Fruit fly (Drosophila melanogaster) S2 (cell line): ENCODE results near the gene CG43230.

ENCODE experiments used
- CG8478 ChIP-seq: fragments of >200 bp; optimal IDR thresholded peaks from 2 replicates; lab custom pipeline; 2018
- CTCF ChIP-seq, 2 experiments: fragments of >200 bp; optimal IDR thresholded peaks; 2 replicates each; lab custom pipeline; 2018

Gene CG43230

dm6 chr2L:15214922-15215321, at the start of gene CG43230:
Gene CG43230, plus strand, starts transcription at chr2L:15215222.
- no peak for TF ChIP-seq CTCF (optimal IDR thresholded peaks at IDR 0.05; lab: Kevin White, UChicago)
- TF ChIP-seq CG8478 = no peak

- TF ChIP-seq CTCF (optimal IDR thresholded peaks at IDR 0.05; lab: Kevin White, UChicago) = no peak
- no peak for TF ChIP-seq CG8478
Observed at dm6 chr2L:15178044-15178443, 37.0 kb upstream of the CG43230 start.

dm6 chr2L:15179028-15179427, 36.0 kb upstream of the CG43230 start:
- TF ChIP-seq CTCF (optimal IDR thresholded peaks at IDR 0.05; lab: Kevin White, UChicago) (no peak), CG8478 (no peak)

dm6 chr2L:15200409-15200808, 14.6 kb upstream of the CG43230 start, which contains the start of gene CG4168:
Gene CG4168, minus strand, starts transcription at chr2L:15200459.
- TF ChIP-seq CTCF (optimal IDR thresholded peaks at IDR 0.05; lab: Kevin White, UChicago) = no peak
- TF ChIP-seq CG8478 = no peak

DNA sequence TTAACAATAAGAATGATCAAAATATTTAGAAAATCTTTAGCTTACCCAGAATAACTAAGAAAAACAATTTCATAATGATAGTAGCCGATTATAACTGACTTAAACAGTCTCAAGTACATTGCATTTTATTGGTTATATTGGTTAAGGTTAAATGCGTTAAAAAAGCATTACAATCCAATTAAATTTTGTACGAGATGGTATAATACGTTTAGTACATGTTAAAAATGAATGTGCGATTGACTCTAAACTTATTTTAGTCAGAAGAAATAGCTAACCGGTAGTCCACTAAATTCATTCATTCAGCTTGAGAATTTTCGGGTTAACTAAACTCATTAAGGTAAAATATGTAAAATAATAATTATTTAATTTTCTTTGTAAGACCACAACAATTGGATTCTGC, 13.0 kb upstream of the CG43230 start, which contains the start of gene Sfp35C:
TSS of gene Sfp35C (minus strand) at position 101 of the 400 bp plus-strand sequence.
- TF ChIP-seq CG8478 (no peak), CTCF (optimal IDR thresholded peaks at IDR 0.05; lab: Kevin White, UChicago) (no peak)

DNA sequence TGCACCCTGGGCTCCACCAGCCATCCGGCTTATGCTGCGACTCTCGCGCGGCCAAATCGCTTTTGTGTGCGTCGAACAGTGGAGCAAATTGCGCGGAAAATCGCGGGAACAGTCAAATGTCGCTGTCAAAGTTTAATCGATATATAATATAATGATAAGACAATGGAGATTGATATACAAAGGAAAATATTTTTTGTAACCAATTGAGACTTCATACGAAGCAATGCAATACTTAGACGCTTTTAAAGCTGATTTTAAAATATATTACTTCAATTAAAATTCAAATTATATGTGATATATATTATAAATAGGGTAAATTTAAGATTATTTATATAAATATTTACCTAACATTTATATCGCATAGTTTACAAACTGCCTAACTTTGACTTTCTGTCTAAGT, 3.5 kb upstream of the CG43230 start:
- TF ChIP-seq CG8478 (no peak), CTCF (optimal IDR thresholded peaks at IDR 0.05; lab: Kevin White, UChicago) (no peak)

dm6 chr2L:15243413-15243812, 28.4 kb downstream of the CG43230 start:
- TF ChIP-seq CG8478 (no peak), CTCF (optimal IDR thresholded peaks at IDR 0.05; lab: Kevin White, UChicago) (no peak)

DNA sequence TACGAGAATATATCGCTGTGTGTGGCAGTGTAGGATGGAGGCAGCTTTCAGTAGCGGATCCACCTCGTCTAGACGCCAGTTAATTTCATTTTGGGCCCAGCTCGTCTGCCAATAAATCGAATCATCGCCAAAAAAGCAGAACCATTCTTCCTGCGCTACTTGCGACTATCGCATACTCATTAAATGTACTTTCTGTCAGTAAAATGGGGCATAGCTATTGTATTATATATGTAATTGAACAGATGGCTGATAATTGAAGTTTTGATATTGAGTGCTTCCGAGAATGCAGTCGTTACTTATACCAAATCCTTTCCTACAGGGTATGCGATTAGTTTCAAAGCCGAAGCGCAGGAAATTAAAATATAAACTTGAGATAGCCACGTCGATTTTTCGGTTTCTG, 29.7 kb downstream of the CG43230 start:
- TF ChIP-seq CTCF (optimal IDR thresholded peaks at IDR 0.05; lab: Kevin White, UChicago) = no peak
- TF ChIP-seq CG8478 = no peak

DNA sequence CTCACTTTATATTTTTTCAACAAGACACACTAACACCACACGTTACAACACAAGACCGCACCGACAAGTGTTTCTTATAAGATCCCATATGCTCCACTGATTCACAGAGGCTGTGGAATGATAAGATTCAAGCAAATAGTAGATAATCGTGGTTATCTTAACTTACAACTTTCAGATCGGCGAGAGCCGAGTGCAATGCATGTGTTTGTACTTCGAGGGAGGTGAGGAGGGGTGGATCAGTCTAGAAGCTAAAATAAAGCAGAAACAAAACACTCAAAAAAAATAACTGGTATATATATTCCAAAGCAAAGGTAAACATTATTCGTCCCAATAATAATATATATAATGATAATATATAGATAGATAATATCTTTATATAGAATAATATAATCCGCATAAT, 32.6 kb downstream of the CG43230 start, which contains the start of gene ZnT35C:
TSS of gene ZnT35C (minus strand) at position 101 of the 400 bp plus-strand sequence.
- TF ChIP-seq CTCF (optimal IDR thresholded peaks at IDR 0.05; lab: Kevin White, UChicago) (no peak), CG8478 (no peak)

dm6 chr2L:15248163-15249005, 33.4 kb downstream of the CG43230 start, which contains the start of gene dao:
Gene dao, plus strand, starts transcription at chr2L:15248879.
- TF ChIP-seq CTCF (optimal IDR thresholded peaks at IDR 0.05; lab: Kevin White, UChicago) = no peak
- TF ChIP-seq CG8478 = no peak

dm6 chr2L:15249006-15249513, 34.0 kb downstream of the CG43230 start:
- TF ChIP-seq CG8478 = no peak
- no peak for TF ChIP-seq CTCF (optimal IDR thresholded peaks at IDR 0.05; lab: Kevin White, UChicago)

dm6 chr2L:15249682-15250081, 34.7 kb downstream of the CG43230 start:
- no peak for TF ChIP-seq CG8478
- TF ChIP-seq CTCF (optimal IDR thresholded peaks at IDR 0.05; lab: Kevin White, UChicago) = no peak

DNA sequence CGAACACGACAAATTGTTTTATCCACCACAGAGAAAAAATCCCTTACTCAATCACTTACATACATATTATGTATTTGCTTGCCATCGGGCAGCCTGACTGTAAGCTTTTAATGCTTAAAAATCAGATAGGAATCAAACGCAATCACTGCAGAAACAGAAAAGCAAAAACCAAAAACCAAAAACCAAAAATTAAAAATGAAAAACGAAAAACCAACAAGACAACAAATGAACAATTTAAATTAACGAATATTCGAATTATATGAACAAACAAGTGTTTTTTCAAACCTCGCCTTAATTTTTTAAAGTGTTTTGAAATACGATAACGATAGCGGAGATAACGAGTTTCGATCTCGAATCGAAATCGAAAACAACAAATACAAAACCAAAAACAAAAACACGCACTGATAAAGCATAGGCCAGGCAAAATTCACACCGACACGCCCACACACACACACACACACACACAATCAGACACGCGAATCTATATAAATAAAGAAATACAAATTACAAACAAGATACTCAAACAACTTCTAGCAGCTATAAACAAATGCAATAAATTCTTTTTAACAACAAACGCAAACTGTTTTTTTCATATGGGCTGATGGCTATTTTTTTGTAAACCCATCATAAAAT, 39.3 kb downstream of the CG43230 start:
- no peak for TF ChIP-seq CG8478
- no peak for TF ChIP-seq CTCF (optimal IDR thresholded peaks at IDR 0.05; lab: Kevin White, UChicago)

- no peak for TF ChIP-seq CTCF (optimal IDR thresholded peaks at IDR 0.05; lab: Kevin White, UChicago)
- no peak for TF ChIP-seq CG8478
Observed at dm6 chr2L:15256249-15256648, 41.2 kb downstream of the CG43230 start, which contains the start of the genes PolD3 and Uxt. Gene PolD3, minus strand, starts transcription at chr2L:15256304. Gene Uxt, plus strand, starts transcription at chr2L:15256581.

DNA sequence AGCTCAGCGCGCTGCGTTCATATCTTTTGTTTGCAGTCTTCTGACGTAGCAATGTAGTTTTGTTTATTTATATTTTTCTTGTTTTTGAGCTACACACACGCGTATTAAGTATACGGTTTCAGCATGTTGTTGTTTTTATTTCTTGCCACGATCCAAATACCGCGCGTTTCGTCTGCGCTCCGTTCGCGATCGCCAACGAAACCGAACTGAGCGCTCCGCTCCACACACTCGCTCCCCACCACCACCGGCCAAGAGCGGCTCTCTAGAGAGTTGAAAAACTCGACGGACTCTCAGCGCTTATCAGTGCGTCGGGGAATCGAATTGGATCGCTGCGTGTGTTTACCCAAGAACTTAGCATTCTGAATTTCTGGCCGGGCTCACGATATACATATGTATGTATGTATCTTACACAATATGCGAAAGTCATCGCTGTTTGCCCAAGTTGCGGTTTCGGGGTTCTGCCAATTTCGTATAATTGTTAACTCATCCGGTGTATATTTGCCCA, 49.5 kb downstream of the CG43230 start, which contains the start of gene yuri:
TSS of gene yuri (minus strand) at position 210 of the 505 bp plus-strand sequence.
- TF ChIP-seq CTCF (optimal IDR thresholded peaks at IDR 0.05; lab: Kevin White, UChicago) = no peak
- TF ChIP-seq CG8478 = no peak
